Worm (Caenorhabditis elegans) whole organism, mixed stage, embryonic: ENCODE data around the gene orc-2.
"Not testable (repeated sequence)": the region's sequence is repeated elsewhere in the genome, so short reads cannot be mapped to it uniquely, and the experiment has no call there.

Experiments
- M03D4.4 ChIP-seq: sonication (generic microtip); optimal IDR thresholded peaks from 2 replicates; lab custom pipeline; 2017; ENCODE audit warnings: mild to moderate bottlenecking, missing genetic modification characterization, missing compliant biosample characterization
- bed-3 ChIP-seq: fragments of 200-800 bp; sonication (Bioruptor generic); optimal IDR thresholded peaks from 3 replicates; lab custom pipeline; 2018; ENCODE audit warnings: mild to moderate bottlenecking, missing genetic modification characterization, moderate library complexity, missing compliant biosample characterization
- blmp-1 ChIP-seq: fragments of 150-350 bp; optimal IDR thresholded peaks from 2 replicates; lab custom pipeline; 2014; ENCODE audit warnings: missing biosample characterization, missing genetic modification characterization
- ceh-39 ChIP-seq: fragments of 150-350 bp; optimal IDR thresholded peaks from 2 replicates; lab custom pipeline; 2014; ENCODE audit warnings: missing biosample characterization, missing genetic modification characterization
- ceh-43 ChIP-seq: fragments of 200-800 bp; sonication (Bioruptor generic); optimal IDR thresholded peaks from 2 replicates; lab custom pipeline; 2018; ENCODE audit warnings: mild to moderate bottlenecking, missing genetic modification characterization, moderate library complexity, missing compliant biosample characterization
- ceh-83 ChIP-seq: fragments of 200-800 bp; sonication (Bioruptor generic); optimal IDR thresholded peaks from 2 replicates; lab custom pipeline; 2018; ENCODE audit warnings: mild to moderate bottlenecking, missing genetic modification characterization, missing compliant biosample characterization
- ces-1 ChIP-seq: fragments of 150-350 bp; optimal IDR thresholded peaks from 2 replicates; lab custom pipeline; 2014; ENCODE audit warnings: missing biosample characterization, missing genetic modification reagents, missing genetic modification characterization
- cnd-1 ChIP-seq: fragments of 200-800 bp; sonication (Bioruptor generic); optimal IDR thresholded peaks from 2 replicates; lab custom pipeline; 2018; ENCODE audit warnings: mild to moderate bottlenecking, missing genetic modification characterization, missing compliant biosample characterization
- drap-1 ChIP-seq: fragments of 200-800 bp; sonication (Bioruptor generic); optimal IDR thresholded peaks from 3 replicates; lab custom pipeline; 2018; ENCODE audit warnings: mild to moderate bottlenecking, missing genetic modification characterization, missing compliant biosample characterization
- elt-1 ChIP-seq: sonication (generic microtip); optimal IDR thresholded peaks from 2 replicates; lab custom pipeline; 2017; ENCODE audit warnings: missing genetic modification characterization, mild to moderate bottlenecking, missing compliant biosample characterization, antibody characterized with exemption, moderate library complexity, borderline replicate concordance; ENCODE audit not compliant: insufficient read depth
- elt-3 ChIP-seq: fragments of 150-350 bp; optimal IDR thresholded peaks from 2 replicates; lab custom pipeline; 2014; ENCODE audit warnings: missing biosample characterization, missing genetic modification characterization
- flh-1 ChIP-seq: fragments of 200-800 bp; sonication (Bioruptor generic); optimal IDR thresholded peaks from 2 replicates; lab custom pipeline; 2018; ENCODE audit warnings: mild to moderate bottlenecking, missing genetic modification characterization, moderate library complexity, missing compliant biosample characterization
- ham-2 ChIP-seq: fragments of 200-800 bp; sonication (Bioruptor generic); optimal IDR thresholded peaks from 2 replicates; lab custom pipeline; 2018; ENCODE audit warnings: mild to moderate bottlenecking, missing genetic modification characterization, missing compliant biosample characterization
- hlh-1 ChIP-seq: fragments of 150-350 bp; optimal IDR thresholded peaks from 2 replicates; lab custom pipeline; 2014; ENCODE audit warnings: missing biosample characterization, missing genetic modification reagents, missing genetic modification characterization
- lin-13 ChIP-seq: fragments of 150-350 bp; optimal IDR thresholded peaks from 2 replicates; lab custom pipeline; 2014; ENCODE audit warnings: missing biosample characterization, missing genetic modification characterization
- lin-32 ChIP-seq: fragments of 200-800 bp; sonication (Bioruptor generic); optimal IDR thresholded peaks from 2 replicates; lab custom pipeline; 2018; ENCODE audit warnings: mild to moderate bottlenecking, missing genetic modification characterization, missing compliant biosample characterization
- lsy-2 ChIP-seq: fragments of 150-350 bp; optimal IDR thresholded peaks from 2 replicates; lab custom pipeline; 2014; ENCODE audit warnings: missing biosample characterization, missing genetic modification characterization
- mab-5 ChIP-seq: fragments of 150-350 bp; optimal IDR thresholded peaks from 2 replicates; lab custom pipeline; 2014; ENCODE audit warnings: missing biosample characterization, missing genetic modification characterization
- mep-1 ChIP-seq: fragments of 150-350 bp; optimal IDR thresholded peaks from 2 replicates; lab custom pipeline; 2017; ENCODE audit warnings: missing biosample characterization, missing genetic modification reagents, missing genetic modification characterization, inconsistent platforms
- mls-2 ChIP-seq: sonication (generic microtip); optimal IDR thresholded peaks from 2 replicates; lab custom pipeline; 2016; ENCODE audit warnings: mild to moderate bottlenecking, missing genetic modification characterization, moderate library complexity, missing compliant biosample characterization
- nhr-12 ChIP-seq: fragments of 150-350 bp; optimal IDR thresholded peaks from 2 replicates; lab custom pipeline; 2014; ENCODE audit warnings: missing biosample characterization, missing genetic modification characterization
- nhr-2 ChIP-seq: fragments of 150-350 bp; optimal IDR thresholded peaks from 2 replicates; lab custom pipeline; 2014; ENCODE audit warnings: missing biosample characterization, missing genetic modification characterization
- nhr-237 ChIP-seq: fragments of 150-350 bp; optimal IDR thresholded peaks from 2 replicates; lab custom pipeline; 2014; ENCODE audit warnings: missing biosample characterization, missing genetic modification characterization
- nhr-76 ChIP-seq: sonication (generic microtip); optimal IDR thresholded peaks from 2 replicates; lab custom pipeline; 2017; ENCODE audit warnings: missing biosample characterization, missing genetic modification characterization
- pha-4 ChIP-seq: fragments of 150-350 bp; optimal IDR thresholded peaks from 2 replicates; lab custom pipeline; 2018; ENCODE audit warnings: missing biosample characterization, missing genetic modification reagents, missing genetic modification characterization
- sem-2 ChIP-seq: fragments of 200-800 bp; sonication (Bioruptor generic); optimal IDR thresholded peaks from 2 replicates; lab custom pipeline; 2018; ENCODE audit warnings: mild to moderate bottlenecking, missing genetic modification characterization, missing compliant biosample characterization
- snpc-4 ChIP-seq: fragments of 150-350 bp; optimal IDR thresholded peaks from 2 replicates; lab custom pipeline; 2014; ENCODE audit warnings: missing biosample characterization, missing genetic modification characterization
- sptf-1 ChIP-seq: sonication (generic microtip); optimal IDR thresholded peaks from 2 replicates; lab custom pipeline; 2017; ENCODE audit warnings: mild to moderate bottlenecking, missing genetic modification characterization, moderate library complexity, missing compliant biosample characterization
- tbx-8 ChIP-seq: fragments of 200-800 bp; sonication (Bioruptor generic); optimal IDR thresholded peaks from 2 replicates; lab custom pipeline; 2018; ENCODE audit warnings: mild to moderate bottlenecking, missing genetic modification characterization, moderate library complexity, missing compliant biosample characterization
- unc-120 ChIP-seq: sonication (generic microtip); optimal IDR thresholded peaks from 2 replicates; lab custom pipeline; 2017; ENCODE audit warnings: missing genetic modification characterization, missing compliant biosample characterization; ENCODE audit not compliant: poor library complexity, severe bottlenecking
- unc-39 ChIP-seq: fragments of 150-350 bp; optimal IDR thresholded peaks from 2 replicates; lab custom pipeline; 2014; ENCODE audit warnings: missing biosample characterization, missing genetic modification characterization
- unc-62 ChIP-seq: fragments of 150-350 bp; optimal IDR thresholded peaks from 2 replicates; lab custom pipeline; 2014; ENCODE audit warnings: missing biosample characterization, missing genetic modification reagents, missing genetic modification characterization
- zip-8 ChIP-seq: fragments of 150-350 bp; optimal IDR thresholded peaks from 2 replicates; lab custom pipeline; 2014; ENCODE audit warnings: missing biosample characterization, missing genetic modification characterization
- ztf-11 ChIP-seq: fragments of 150-350 bp; optimal IDR thresholded peaks from 2 replicates; lab custom pipeline; 2014; ENCODE audit warnings: missing biosample characterization, missing genetic modification characterization

Gene orc-2

DNA sequence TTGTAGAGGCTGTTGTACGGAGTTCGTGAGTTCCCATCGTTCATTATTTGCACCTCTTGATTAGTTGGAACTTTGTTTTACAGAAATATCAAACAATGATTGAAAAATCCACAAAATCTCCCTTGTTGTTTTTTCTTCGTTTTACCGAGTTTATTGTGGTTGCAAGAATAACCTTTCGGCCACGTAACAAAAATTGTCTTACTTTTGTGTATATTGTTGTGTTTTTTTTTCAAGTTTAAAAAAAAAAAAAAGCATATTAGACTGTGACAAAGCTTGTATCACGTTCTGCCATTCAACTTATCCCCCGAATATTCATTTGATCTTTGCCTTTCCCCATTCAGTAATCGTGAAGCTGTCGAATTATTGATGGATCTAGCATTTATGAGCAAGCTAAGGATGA is 43.4 kb downstream of the orc-2 start, which contains the start of gene F44F4.10:
TSS of gene F44F4.10 (minus strand) at position 101 of the 400 bp plus-strand sequence.
- TF ChIP-seq nhr-76 (tag; lab: Kevin White, UChicago) (no peak), ces-1 (GFP tag; lab: Kevin White, UChicago) (no peak), nhr-2 (no peak), blmp-1 (tag; lab: Kevin White, UChicago) (no peak), mls-2 (tag; lab: Kevin White, UChicago) (no peak), elt-1 (no peak), zip-8 (tag; lab: Kevin White, UChicago) (no peak), ceh-39 (tag; lab: Kevin White, UChicago) (no peak), sptf-1 (tag; lab: Kevin White, UChicago) (no peak), elt-3 (tag; lab: Kevin White, UChicago) (no peak), lin-32 (GFP tag; lab: Kevin White, UChicago) (no peak), drap-1 (no peak), ceh-83 (GFP tag; lab: Kevin White, UChicago) (no peak), ztf-11 (no peak), flh-1 (GFP tag; lab: Kevin White, UChicago) (no peak), lsy-2 (tag; lab: Kevin White, UChicago) (no peak), sem-2 (GFP tag; lab: Kevin White, UChicago) (no peak), hlh-1 (tag; lab: Kevin White, UChicago) (no peak), mab-5 (no peak)

DNA sequence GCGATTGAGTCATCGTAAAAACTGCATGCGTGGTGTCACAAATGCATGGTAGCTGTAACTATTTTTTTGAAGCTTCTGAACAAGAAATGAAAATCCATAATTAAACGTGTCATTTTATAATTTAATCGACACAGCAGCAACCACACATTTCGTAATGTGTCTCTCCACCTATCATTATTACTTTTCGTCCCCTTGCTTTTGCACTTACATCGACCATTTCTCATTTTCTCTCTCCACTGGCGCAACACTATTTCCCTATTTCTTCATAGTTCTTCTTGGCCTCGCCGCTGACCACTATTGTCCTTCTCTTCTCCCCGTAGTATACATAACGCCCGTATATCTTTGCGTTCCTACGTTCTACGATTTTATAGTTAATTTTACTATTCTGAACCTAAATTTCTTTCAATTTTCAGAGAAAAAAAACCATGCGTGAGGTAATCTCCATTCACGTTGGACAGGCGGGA is 44.6 kb downstream of the orc-2 start, which contains the start of gene tba-4:
TSS of gene tba-4 (plus strand) at position 414 of the 464 bp plus-strand sequence.
- TF ChIP-seq ces-1 (GFP tag; lab: Kevin White, UChicago) (no peak), zip-8 (tag; lab: Kevin White, UChicago) (no peak), bed-3 (GFP tag; lab: Kevin White, UChicago) (no peak), cnd-1 (tag; lab: Kevin White, UChicago) (no peak), ceh-83 (GFP tag; lab: Kevin White, UChicago) (no peak), ceh-43 (no peak), elt-3 (tag; lab: Kevin White, UChicago) (no peak), nhr-237 (no peak), nhr-2 (no peak), ceh-39 (tag; lab: Kevin White, UChicago) (no peak), ztf-11 (no peak), nhr-76 (tag; lab: Kevin White, UChicago) (no peak), pha-4 (tag; lab: Kevin White, UChicago) (no peak), tbx-8 (GFP tag; lab: Kevin White, UChicago) (no peak), flh-1 (GFP tag; lab: Kevin White, UChicago) (no peak), snpc-4 (tag; lab: Kevin White, UChicago) (no peak), unc-120 (no peak), lin-13 (tag; lab: Kevin White, UChicago) (no peak)
- TF ChIP-seq, all 35 proteins: peak for 0

DNA sequence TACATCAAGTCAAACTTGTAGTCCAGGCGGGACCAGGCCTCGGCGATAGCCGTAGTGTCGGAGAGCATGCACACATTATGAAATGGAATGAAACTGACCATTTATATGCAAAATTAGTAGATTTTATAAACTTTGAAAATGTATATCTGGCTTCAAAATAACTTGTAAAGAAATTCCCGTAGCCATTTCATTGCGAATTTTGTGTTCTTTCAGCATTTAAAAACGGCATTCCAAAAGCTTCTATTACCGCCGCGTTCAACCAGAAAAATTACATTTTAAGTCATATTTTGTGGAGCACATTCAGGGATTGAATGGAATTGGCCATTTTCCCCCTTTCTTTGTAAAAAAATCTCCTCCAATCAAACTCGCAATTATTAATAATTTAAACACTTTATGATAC is 49.1 kb downstream of the orc-2 start, which contains the start of gene Y19D2B.1:
TSS of gene Y19D2B.1 (minus strand) at position 101 of the 400 bp plus-strand sequence.
- not testable (repeated sequence) for TF ChIP-seq ham-2 (GFP tag; lab: Kevin White, UChicago); zip-8 (tag; lab: Kevin White, UChicago); flh-1 (GFP tag; lab: Kevin White, UChicago)

DNA sequence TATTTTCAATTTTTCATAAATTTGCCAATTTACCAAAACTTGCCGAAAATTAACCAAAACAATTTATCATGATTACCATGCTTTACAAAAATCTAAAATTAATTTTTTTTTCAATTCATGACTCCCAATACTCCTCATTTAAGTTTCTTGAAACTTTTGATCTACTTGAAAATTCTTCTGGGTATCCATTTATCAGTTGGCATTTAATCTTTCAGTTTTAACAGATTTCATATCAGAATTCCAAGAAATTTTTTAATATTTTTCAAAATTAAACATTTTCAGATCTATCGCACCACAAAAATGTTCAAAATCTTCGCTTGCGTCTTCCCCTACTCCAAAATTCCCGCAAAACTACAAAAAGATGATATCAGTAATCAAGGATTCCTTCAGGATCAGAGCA is 50.2 kb downstream of the orc-2 start, which contains the start of gene Y19D2B.2:
TSS of gene Y19D2B.2 (plus strand) at position 301 of the 400 bp plus-strand sequence.
- no peak for TF ChIP-seq nhr-12

DNA sequence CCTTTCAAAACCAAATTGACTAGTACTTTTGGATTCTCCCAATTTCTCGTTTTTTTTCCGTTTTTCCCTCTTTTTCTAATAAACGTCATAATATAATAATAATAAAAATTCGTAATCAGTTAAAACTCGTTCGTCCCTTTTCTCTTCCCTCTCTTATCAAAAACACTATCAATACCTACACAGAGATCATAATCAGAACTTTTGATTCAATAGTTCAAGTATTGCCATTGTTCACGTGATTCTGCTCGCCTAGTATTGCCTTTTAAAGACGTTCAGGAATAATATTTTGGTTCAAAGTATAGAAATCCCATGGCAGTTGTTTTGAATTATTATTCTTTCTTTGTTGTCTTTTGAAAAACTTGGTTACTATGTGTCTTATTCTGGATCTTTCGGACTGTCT is 50.9 kb downstream of the orc-2 start:
- TF ChIP-seq sptf-1 (tag; lab: Kevin White, UChicago) (no peak), bed-3 (GFP tag; lab: Kevin White, UChicago) (no peak), zip-8 (tag; lab: Kevin White, UChicago) (no peak), mab-5 (no peak), mep-1 (no peak), hlh-1 (tag; lab: Kevin White, UChicago) (no peak), tbx-8 (GFP tag; lab: Kevin White, UChicago) (no peak), snpc-4 (tag; lab: Kevin White, UChicago) (no peak), ham-2 (GFP tag; lab: Kevin White, UChicago) (no peak), M03D4.4 (tag; lab: Kevin White, UChicago) (no peak), elt-3 (tag; lab: Kevin White, UChicago) (no peak), unc-62 (GFP tag; lab: Kevin White, UChicago) (no peak), nhr-237 (no peak), sem-2 (GFP tag; lab: Kevin White, UChicago) (no peak), unc-39 (tag; lab: Kevin White, UChicago) (no peak)
